Fruit fly (Drosophila melanogaster) whole organism, adult: ENCODE results near the gene CG34408.

Source experiments
- CG11617 ChIP-seq: fragments of 200-800 bp; sonication (Bioruptor generic); optimal IDR thresholded peaks from 2 replicates; lab custom pipeline; 2017; ENCODE audit warnings: mild to moderate bottlenecking, missing biosample characterization, missing genetic modification reagents, missing genetic modification characterization
- CG12768 ChIP-seq: fragments of 200-800 bp; sonication (Bioruptor generic); optimal IDR thresholded peaks from 2 replicates; lab custom pipeline; 2017; ENCODE audit warnings: missing biosample characterization, missing genetic modification characterization, mild to moderate bottlenecking, moderate library complexity, missing genetic modification reagents
- CG14711 ChIP-seq: fragments of 200-800 bp; sonication (Bioruptor generic); optimal IDR thresholded peaks from 2 replicates; lab custom pipeline; 2018; ENCODE audit warnings: missing biosample characterization, mild to moderate bottlenecking, missing genetic modification characterization, moderate library complexity
- CG1620 ChIP-seq: fragments of 200-800 bp; sonication (Bioruptor generic); optimal IDR thresholded peaks from 2 replicates; lab custom pipeline; 2016; ENCODE audit warnings: missing biosample characterization, missing genetic modification characterization
- CG33017 ChIP-seq: fragments of 200-800 bp; sonication (Bioruptor generic); optimal IDR thresholded peaks from 2 replicates; lab custom pipeline; 2018; ENCODE audit warnings: missing biosample characterization, mild to moderate bottlenecking, missing genetic modification characterization, moderate library complexity
- CG5204 ChIP-seq: fragments of 200-800 bp; sonication (Bioruptor generic); optimal IDR thresholded peaks from 2 replicates; lab custom pipeline; 2016; ENCODE audit warnings: missing biosample characterization, missing genetic modification characterization
- CG7045 ChIP-seq: fragments of 200-800 bp; sonication (Bioruptor generic); optimal IDR thresholded peaks from 2 replicates; lab custom pipeline; 2017; ENCODE audit warnings: missing biosample characterization, mild to moderate bottlenecking, missing genetic modification characterization
- CG7101 ChIP-seq: fragments of 200-800 bp; sonication (Bioruptor generic); optimal IDR thresholded peaks from 2 replicates; lab custom pipeline; 2018; ENCODE audit warnings: missing biosample characterization, mild to moderate bottlenecking, missing genetic modification characterization, moderate library complexity
- Clk ChIP-seq: fragments of 200-800 bp; sonication (Bioruptor generic); optimal IDR thresholded peaks from 2 replicates; lab custom pipeline; 2017; ENCODE audit warnings: missing biosample characterization, missing genetic modification characterization
- Crg-1 ChIP-seq: fragments of 200-800 bp; sonication (Bioruptor generic); optimal IDR thresholded peaks from 2 replicates; lab custom pipeline; 2016; ENCODE audit warnings: missing biosample characterization, missing genetic modification characterization
- Hr96 ChIP-seq: fragments of 200-800 bp; sonication (Bioruptor generic); optimal IDR thresholded peaks from 2 replicates; lab custom pipeline; 2016; ENCODE audit warnings: missing biosample characterization, missing genetic modification characterization
- Mnt ChIP-seq: fragments of 200-800 bp; sonication (Bioruptor generic); optimal IDR thresholded peaks from 2 replicates; lab custom pipeline; 2016; ENCODE audit warnings: missing biosample characterization, mild to moderate bottlenecking, missing genetic modification characterization
- bab1 ChIP-seq: fragments of 200-800 bp; sonication (Bioruptor generic); optimal IDR thresholded peaks from 3 replicates; lab custom pipeline; 2019; ENCODE audit warnings: missing biosample characterization, mild to moderate bottlenecking, missing genetic modification characterization, moderate library complexity
- cic ChIP-seq: fragments of 200-800 bp; sonication (Bioruptor generic); optimal IDR thresholded peaks from 2 replicates; lab custom pipeline; 2017; ENCODE audit warnings: missing biosample characterization, mild to moderate bottlenecking, missing genetic modification characterization, moderate library complexity
- cnc ChIP-seq, 2 experiments: fragments of >200 bp; optimal IDR thresholded peaks; 2 replicates each; lab custom pipeline; 2017
- kay ChIP-seq: fragments of 200-800 bp; sonication (Bioruptor generic); peaks from one replicate; lab custom pipeline; 2016; ENCODE audit warnings: missing biosample characterization, missing genetic modification characterization, borderline replicate concordance
- ovo ChIP-seq: fragments of 200-800 bp; sonication (Bioruptor generic); optimal IDR thresholded peaks from 2 replicates; lab custom pipeline; 2016; ENCODE audit warnings: missing biosample characterization, missing genetic modification characterization
- pad ChIP-seq: fragments of 200-800 bp; sonication (Bioruptor generic); optimal IDR thresholded peaks from 3 replicates; lab custom pipeline; 2017; ENCODE audit warnings: missing biosample characterization, missing genetic modification characterization, mild to moderate bottlenecking, moderate library complexity, missing genetic modification reagents
- tj ChIP-seq: fragments of 200-800 bp; sonication (Bioruptor generic); optimal IDR thresholded peaks from 3 replicates; lab custom pipeline; 2017; ENCODE audit warnings: missing biosample characterization, mild to moderate bottlenecking, missing genetic modification characterization, moderate library complexity
- toe ChIP-seq: fragments of 200-800 bp; sonication (Bioruptor generic); optimal IDR thresholded peaks from 2 replicates; lab custom pipeline; 2016; ENCODE audit warnings: missing biosample characterization, missing genetic modification characterization

CG34408 gene

dm6 chrX:10232497-10232896, 12.6 kb downstream of the CG34408 start:
- TF ChIP-seq kay (no peak), CG5204 (no peak), pad (no peak), bab1 (GFP tag; lab: Kevin White, UChicago) (no peak), CG14711 (tag; lab: Kevin White, UChicago) (no peak), CG1620 (GFP tag; lab: Kevin White, UChicago) (no peak), tj (no peak), ovo (GFP tag; lab: Kevin White, UChicago) (no peak), Clk (GFP tag; lab: Kevin White, UChicago) (no peak)

dm6 chrX:10233065-10233464, 13.2 kb downstream of the CG34408 start, which contains the start of gene CG2961:
TSS of gene CG2961 (minus strand) at chrX:10233080.
- TF ChIP-seq CG1620 (GFP tag; lab: Kevin White, UChicago) (no peak), Crg-1 (GFP tag; lab: Kevin White, UChicago) (no peak), CG33017 (tag; lab: Kevin White, UChicago) (no peak), CG7045 (GFP tag; lab: Kevin White, UChicago) (no peak), CG7101 (tag; lab: Kevin White, UChicago) (no peak), CG14711 (tag; lab: Kevin White, UChicago) (no peak), ovo (GFP tag; lab: Kevin White, UChicago) (no peak), cic (GFP tag; lab: Kevin White, UChicago) (no peak), CG12768 (no peak)

dm6 chrX:10234024-10234520, 14.2 kb downstream of the CG34408 start:
- TF ChIP-seq Clk (GFP tag; lab: Kevin White, UChicago) = no peak
- TF ChIP-seq bab1 (GFP tag; lab: Kevin White, UChicago) = no peak
- no peak for TF ChIP-seq CG1620 (GFP tag; lab: Kevin White, UChicago)
- TF ChIP-seq CG14711 (tag; lab: Kevin White, UChicago) = no peak
- no peak for TF ChIP-seq kay
- no peak for TF ChIP-seq CG33017 (tag; lab: Kevin White, UChicago)
- TF ChIP-seq cnc (optimal IDR thresholded peaks at IDR 0.05; lab: Kevin White, UChicago) = no peak
- no peak for TF ChIP-seq toe

dm6 chrX:10241919-10242318, 22.0 kb downstream of the CG34408 start:
- TF ChIP-seq pad = no peak
- TF ChIP-seq CG7101 (tag; lab: Kevin White, UChicago) = no peak
- no peak for TF ChIP-seq CG1620 (GFP tag; lab: Kevin White, UChicago)
- TF ChIP-seq Crg-1 (GFP tag; lab: Kevin White, UChicago) = no peak
- no peak for TF ChIP-seq CG12768
- no peak for TF ChIP-seq CG5204
- TF ChIP-seq CG11617 (GFP tag; lab: Kevin White, UChicago) = no peak
- no peak for TF ChIP-seq tj
- TF ChIP-seq CG7045 (GFP tag; lab: Kevin White, UChicago) = no peak

dm6 chrX:10242883-10243282, 23.0 kb downstream of the CG34408 start:
- TF ChIP-seq pad (no peak), CG12768 (no peak), CG7045 (GFP tag; lab: Kevin White, UChicago) (no peak), CG7101 (tag; lab: Kevin White, UChicago) (no peak), cic (GFP tag; lab: Kevin White, UChicago) (no peak), ovo (GFP tag; lab: Kevin White, UChicago) (no peak), toe (no peak), tj (no peak), bab1 (GFP tag; lab: Kevin White, UChicago) (no peak), CG11617 (GFP tag; lab: Kevin White, UChicago) (no peak), CG1620 (GFP tag; lab: Kevin White, UChicago) (no peak), Clk (GFP tag; lab: Kevin White, UChicago) (no peak), CG5204 (no peak), cnc (optimal IDR thresholded peaks at IDR 0.05; lab: Kevin White, UChicago) (no peak), CG33017 (tag; lab: Kevin White, UChicago) (no peak), Hr96 (GFP tag; lab: Kevin White, UChicago) (no peak), kay (no peak), CG14711 (tag; lab: Kevin White, UChicago) (no peak)

dm6 chrX:10243540-10243939, 23.6 kb downstream of the CG34408 start:
- TF ChIP-seq CG12768 (no peak), CG11617 (GFP tag; lab: Kevin White, UChicago) (no peak), cnc (optimal IDR thresholded peaks at IDR 0.05; lab: Kevin White, UChicago) (no peak), CG7045 (GFP tag; lab: Kevin White, UChicago) (no peak), bab1 (GFP tag; lab: Kevin White, UChicago) (no peak), Hr96 (GFP tag; lab: Kevin White, UChicago) (no peak), kay (no peak)

- no peak for TF ChIP-seq Mnt (GFP tag; lab: Kevin White, UChicago)
- TF ChIP-seq CG14711 (tag; lab: Kevin White, UChicago) = peak; percentile 5
These were observed 24.9 kb downstream of the CG34408 start for dm6 chrX:10244763-10245162.
